Worm (Caenorhabditis elegans): ENCODE data around the gene R193.1.

DNA sequence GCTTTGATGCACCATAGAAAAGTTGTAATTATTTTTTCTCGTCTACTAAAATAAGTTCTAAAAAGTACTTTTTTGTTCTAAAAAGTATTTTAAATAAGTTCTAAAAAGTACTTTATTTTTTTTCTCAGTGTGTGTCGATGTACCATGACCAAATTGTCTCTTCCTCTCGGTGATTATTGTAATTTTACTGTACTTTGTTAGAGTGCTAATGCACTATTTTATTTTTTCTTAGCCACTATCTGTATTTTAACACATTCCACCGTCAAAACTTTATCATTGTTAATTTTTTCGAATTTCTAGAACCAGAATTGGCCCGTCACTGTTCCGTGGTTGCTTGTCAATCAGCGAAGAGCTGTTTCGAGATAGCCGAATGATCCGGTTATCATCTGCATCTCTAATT lies 25.2 kb downstream of the R193.1 start, which contains the start of gene hot-8:
- TF ChIP-seq ztf-23 (GFP tag; IDR thresholded peaks at IDR 0.05) (no peak), klf-2 (GFP tag; conservative IDR thresholded peaks at IDR 0.05) (no peak), ztf-29 (GFP tag; IDR thresholded peaks at IDR 0.05) (no peak), T22C8.4 (GFP tag; IDR thresholded peaks at IDR 0.05) (no peak), flt-1 (GFP tag; IDR thresholded peaks at IDR 0.05) (no peak), tab-1 (GFP tag; IDR thresholded peaks at IDR 0.05) (no peak), cog-1 (tag; optimal IDR thresholded peaks at IDR 0.05) (no peak), med-1 (GFP tag; optimal IDR thresholded peaks at IDR 0.05; ENCODE audit: insufficient read depth) (no peak)
